Worm (Caenorhabditis elegans) whole organism, L1 larva: ENCODE measurements around the gene akt-2.

ENCODE experiments used
- fkh-4 ChIP-seq: sonication (generic microtip); optimal IDR thresholded peaks from 2 replicates; lab custom pipeline; 2016; ENCODE audit warnings: missing compliant biosample characterization, missing genetic modification characterization, borderline replicate concordance
- fkh-8 ChIP-seq: sonication (generic microtip); optimal IDR thresholded peaks from 2 replicates; lab custom pipeline; 2016; ENCODE audit warnings: mild to moderate bottlenecking, missing genetic modification characterization, missing compliant biosample characterization

DNA sequence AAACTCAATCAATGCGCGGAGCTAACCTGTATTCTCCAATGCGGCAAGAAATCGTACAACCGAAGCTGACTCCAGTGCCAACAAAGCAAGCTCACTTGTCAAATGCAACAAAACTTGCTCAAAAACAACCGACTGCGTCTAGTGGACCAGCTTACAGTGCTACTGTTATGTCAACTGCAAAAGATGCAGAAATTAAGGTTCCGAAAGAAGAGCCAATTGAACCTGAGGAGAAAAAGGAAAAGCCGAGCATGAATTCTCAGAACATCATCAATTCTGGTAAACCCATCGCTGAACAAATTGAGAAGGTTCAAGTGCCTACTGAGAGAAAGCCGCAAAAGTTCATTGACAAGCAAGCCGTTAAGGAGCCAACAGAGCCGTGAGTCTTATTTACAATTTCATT, 16.0 kb upstream of the akt-2 start:
- TF ChIP-seq fkh-4 (no peak), fkh-8 (tag; lab: Kevin White, UChicago) (no peak)
